Worm (Caenorhabditis elegans) whole organism, young adult: ENCODE data around the gene R03G8.3.

Experiments
- D2030.7 ChIP-seq: fragments of 200-800 bp; sonication (Bioruptor generic); IDR thresholded peaks from 2 replicates; pipeline ENCODE4 v1.3.6; 2022; ENCODE audit warnings: missing genetic modification reagents, missing genetic modification characterization, missing compliant biosample characterization
- atf-7 ChIP-seq: sonication (generic microtip); optimal IDR thresholded peaks from 2 replicates; lab custom pipeline; 2017; ENCODE audit warnings: mild to moderate bottlenecking, missing genetic modification characterization, missing compliant biosample characterization
- cebp-1 ChIP-seq, 2 experiments: fragments of 200-800 bp in 1 of 2; sonication (Bioruptor generic) in 1 of 2; sonication (generic microtip) in 1 of 2; IDR thresholded peaks in 1 of 2; optimal IDR thresholded peaks in 1 of 2; 2 replicates each; pipeline versions ENCODE4 v1.3.6 to Lab custom; 2017 to 2022; ENCODE audit warnings: missing compliant biosample characterization in 2 of 2, missing genetic modification characterization in 2 of 2, mild to moderate bottlenecking in 1 of 2, missing genetic modification reagents in 1 of 2, moderate library complexity in 1 of 2
- ceh-79 ChIP-seq: sonication (generic microtip); optimal IDR thresholded peaks from 2 replicates; lab custom pipeline; 2017; ENCODE audit warnings: mild to moderate bottlenecking, missing genetic modification characterization, missing compliant biosample characterization
- hsf-1 ChIP-seq: fragments of 200-800 bp; sonication (Bioruptor generic); IDR thresholded peaks from 2 replicates; pipeline ENCODE4 v1.3.6; 2022; ENCODE audit warnings: missing genetic modification reagents, missing genetic modification characterization, missing compliant biosample characterization
- lin-26 ChIP-seq: fragments of 200-800 bp; sonication (Bioruptor generic); IDR thresholded peaks from 2 replicates; pipeline ENCODE4 v1.3.6; 2022; ENCODE audit warnings: missing genetic modification reagents, missing genetic modification characterization, missing compliant biosample characterization
- lin-54 ChIP-seq: fragments of 200-800 bp; sonication (Bioruptor generic); optimal IDR thresholded peaks from 2 replicates; lab custom pipeline; 2018; ENCODE audit warnings: mild to moderate bottlenecking, missing genetic modification characterization, missing compliant biosample characterization
- lir-1 ChIP-seq: fragments of 200-800 bp; sonication (Bioruptor generic); conservative IDR thresholded peaks from 2 replicates; pipeline ENCODE4 v1.3.6; 2022; ENCODE audit warnings: missing genetic modification reagents, missing genetic modification characterization, missing compliant biosample characterization
- madf-3 ChIP-seq: fragments of 200-800 bp; sonication (Bioruptor generic); IDR thresholded peaks from 2 replicates; pipeline ENCODE4 v1.3.6; 2022; ENCODE audit warnings: missing genetic modification reagents, missing genetic modification characterization, missing compliant biosample characterization
- tbp1 ChIP-seq: fragments of 200-800 bp; sonication (Bioruptor generic); optimal IDR thresholded peaks from 2 replicates; lab custom pipeline; 2018; ENCODE audit warnings: mild to moderate bottlenecking, missing genetic modification characterization, missing compliant biosample characterization

DNA sequence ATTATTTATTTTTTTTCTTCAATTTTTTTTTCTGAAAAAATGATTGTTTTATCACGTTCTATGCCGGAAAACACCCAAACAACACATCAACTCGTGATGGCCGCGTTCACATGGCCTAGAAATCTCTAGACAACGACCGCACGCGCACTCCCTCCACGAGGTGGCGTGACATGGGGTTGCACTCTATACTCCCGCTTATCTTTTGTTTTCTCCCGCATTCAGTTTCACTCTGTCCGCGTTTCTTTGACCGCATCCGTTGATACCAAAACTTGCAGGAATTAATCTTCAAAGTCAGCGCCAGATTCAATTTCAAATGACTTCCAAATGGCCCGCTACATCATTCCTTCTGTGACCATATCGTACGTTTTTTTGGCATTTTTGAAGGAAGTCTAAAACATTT, 14.2 kb downstream of the R03G8.3 start, which contains the start of gene F17H10.1:
- TF ChIP-seq hsf-1 (peak; percentile 90), lir-1 (GFP tag; lab: Robert Waterston, UW) (peak; percentile 64), lin-54 (peak; percentile 39), atf-7 (peak; percentile 85), D2030.7 (GFP tag; lab: Robert Waterston, UW) (no peak), ceh-79 (tag; lab: Kevin White, UChicago) (no peak), lin-26 (GFP tag; lab: Robert Waterston, UW) (peak; percentile 70; the same call in 1 of the 2 replicates), cebp-1 (GFP tag; IDR thresholded peaks at IDR 0.05; lab: Robert Waterston, UW) (0 out of 2 replicates have a peak, but pooled peaks have one; percentile 44), cebp-1 (tag; optimal IDR thresholded peaks at IDR 0.05; lab: Kevin White, UChicago) (peak; percentile 82), madf-3 (GFP tag; lab: Robert Waterston, UW) (no peak), tbp1 (GFP tag; lab: Kevin White, UChicago) (peak; percentile 66)
